Worm (Caenorhabditis elegans) whole organism, L4 larva: ENCODE data around the gene Y17G7B.21.
A peak's percentile ranks its signal among the peaks of the same experiment; 100 is the strongest.

Source experiments
- F26F4.8 ChIP-seq: fragments of 200-800 bp; sonication (Bioruptor generic); conservative IDR thresholded peaks from 2 replicates; pipeline ENCODE4 v1.3.6; 2022; ENCODE audit warnings: missing genetic modification characterization, missing compliant biosample characterization
- Y5F2A.4 ChIP-seq: fragments of 200-800 bp; sonication (Bioruptor generic); optimal IDR thresholded peaks from 2 replicates; lab custom pipeline; 2018; ENCODE audit warnings: mild to moderate bottlenecking, missing genetic modification characterization, missing compliant biosample characterization
- Y75B8A.6 ChIP-seq: fragments of 200-800 bp; sonication (Bioruptor generic); IDR thresholded peaks from 2 replicates; pipeline ENCODE4 v1.3.6; 2022; ENCODE audit warnings: missing genetic modification reagents, missing genetic modification characterization, missing compliant biosample characterization
- ZK337.2 ChIP-seq: fragments of 200-800 bp; sonication (Bioruptor generic); IDR thresholded peaks from 2 replicates; pipeline ENCODE4 v1.3.6; 2022; ENCODE audit warnings: missing genetic modification reagents, missing genetic modification characterization, missing compliant biosample characterization
- ZK546.5 ChIP-seq, 2 experiments: sonication (generic microtip); optimal IDR thresholded peaks; 2 replicates each; lab custom pipeline; 2017; ENCODE audit warnings: missing biosample characterization in 2 of 2, missing genetic modification characterization in 2 of 2
- aha-1 ChIP-seq: fragments of 150-350 bp; peaks from one replicate; lab custom pipeline; 2014; ENCODE audit warnings: missing biosample characterization, missing genetic modification characterization
- ama-1 ChIP-seq: fragments of 150-350 bp; optimal IDR thresholded peaks from 2 replicates; lab custom pipeline; 2014; ENCODE audit warnings: inconsistent platforms, mixed read lengths
- ceh-20 ChIP-seq: fragments of 200-800 bp; sonication (Bioruptor generic); IDR thresholded peaks from 2 replicates; pipeline ENCODE4 v1.3.6; 2022; ENCODE audit warnings: missing genetic modification reagents, missing genetic modification characterization, missing compliant biosample characterization
- ceh-28 ChIP-seq: fragments of 150-350 bp; optimal IDR thresholded peaks from 2 replicates; lab custom pipeline; 2014; ENCODE audit warnings: missing biosample characterization, missing genetic modification reagents, missing genetic modification characterization
- ceh-32 ChIP-seq: sonication (generic microtip); optimal IDR thresholded peaks from 2 replicates; lab custom pipeline; 2016; ENCODE audit warnings: mild to moderate bottlenecking, missing genetic modification characterization, missing compliant biosample characterization; ENCODE audit not compliant: poor library complexity
- ceh-82 ChIP-seq: sonication (generic microtip); optimal IDR thresholded peaks from 2 replicates; lab custom pipeline; 2017; ENCODE audit warnings: missing biosample characterization, missing genetic modification characterization
- cey-2 ChIP-seq: sonication (generic microtip); optimal IDR thresholded peaks from 3 replicates; lab custom pipeline; 2017; ENCODE audit warnings: missing genetic modification characterization, mild to moderate bottlenecking, missing compliant biosample characterization, antibody characterized with exemption, borderline replicate concordance; ENCODE audit not compliant: insufficient read depth
- ctbp-1 ChIP-seq: fragments of 200-800 bp; sonication (Bioruptor generic); IDR thresholded peaks from 2 replicates; pipeline ENCODE4 v1.3.6; 2022; ENCODE audit warnings: missing genetic modification reagents, missing genetic modification characterization, missing compliant biosample characterization
- daf-19 ChIP-seq: fragments of 200-800 bp; sonication (Bioruptor generic); conservative IDR thresholded peaks from 2 replicates; pipeline ENCODE4 v1.3.6; 2022; ENCODE audit warnings: missing genetic modification characterization, missing compliant biosample characterization
- daf-8 ChIP-seq: fragments of 200-800 bp; sonication (Bioruptor generic); IDR thresholded peaks from 2 replicates; pipeline ENCODE4 v1.3.6; 2022; ENCODE audit warnings: missing genetic modification characterization, missing compliant biosample characterization
- dmd-8 ChIP-seq: fragments of 200-800 bp; sonication (Bioruptor generic); IDR thresholded peaks from 2 replicates; pipeline ENCODE4 v1.3.6; 2022; ENCODE audit warnings: missing genetic modification characterization, missing compliant biosample characterization
- dpl-1 ChIP-seq: fragments of 150-350 bp; optimal IDR thresholded peaks from 2 replicates; lab custom pipeline; 2014; ENCODE audit warnings: missing biosample characterization, missing genetic modification reagents, missing genetic modification characterization
- duxl-1 ChIP-seq: sonication (generic microtip); optimal IDR thresholded peaks from 2 replicates; lab custom pipeline; 2016; ENCODE audit warnings: mild to moderate bottlenecking, missing genetic modification characterization, moderate library complexity, missing compliant biosample characterization; ENCODE audit not compliant: poor library complexity
- dve-1 ChIP-seq: sonication (generic microtip); optimal IDR thresholded peaks from 2 replicates; lab custom pipeline; 2017; ENCODE audit warnings: antibody characterized with exemption, mild to moderate bottlenecking, missing genetic modification characterization, missing compliant biosample characterization; ENCODE audit not compliant: insufficient read depth
- fkh-10 ChIP-seq: fragments of 150-350 bp; optimal IDR thresholded peaks from 2 replicates; lab custom pipeline; 2014; ENCODE audit warnings: missing biosample characterization, missing genetic modification reagents, missing genetic modification characterization
- hif-1 ChIP-seq, 2 experiments: sonication (generic microtip); optimal IDR thresholded peaks; 2 replicates each; lab custom pipeline; 2016 to 2017; ENCODE audit warnings: missing compliant biosample characterization in 2 of 2, missing genetic modification characterization in 2 of 2, missing genetic modification reagents in 2 of 2, missing genotype in 2 of 2, mild to moderate bottlenecking in 1 of 2
- hmg-1.1 ChIP-seq: fragments of 200-800 bp; sonication (Bioruptor generic); IDR thresholded peaks from 2 replicates; pipeline ENCODE4 v1.3.6; 2022; ENCODE audit warnings: missing genetic modification reagents, missing genetic modification characterization, missing compliant biosample characterization
- jun-1 ChIP-seq: fragments of 150-350 bp; optimal IDR thresholded peaks from 2 replicates; lab custom pipeline; 2014; ENCODE audit warnings: missing biosample characterization, missing genetic modification reagents, missing genetic modification characterization
- lim-7 ChIP-seq: fragments of 200-800 bp; sonication (Bioruptor generic); IDR thresholded peaks from 2 replicates; pipeline ENCODE4 v1.3.6; 2022; ENCODE audit warnings: missing genetic modification characterization, missing compliant biosample characterization
- lin-1 ChIP-seq: fragments of 200-800 bp; sonication (Bioruptor generic); IDR thresholded peaks from 2 replicates; pipeline ENCODE4 v1.3.6; 2022; ENCODE audit warnings: missing genetic modification reagents, missing genetic modification characterization, missing compliant biosample characterization
- lin-29 ChIP-seq: fragments of 200-800 bp; sonication (Bioruptor generic); IDR thresholded peaks from 2 replicates; pipeline ENCODE4 v1.3.6; 2022; ENCODE audit warnings: missing genetic modification reagents, missing genetic modification characterization, missing compliant biosample characterization
- lin-38 ChIP-seq: fragments of 200-800 bp; sonication (Bioruptor generic); IDR thresholded peaks from 2 replicates; pipeline ENCODE4 v1.3.6; 2022; ENCODE audit warnings: missing genetic modification reagents, missing genetic modification characterization, missing compliant biosample characterization
- madf-9 ChIP-seq: fragments of 200-800 bp; sonication (Bioruptor generic); conservative IDR thresholded peaks from 2 replicates; pipeline ENCODE4 v1.3.6; 2022; ENCODE audit warnings: missing genetic modification reagents, missing genetic modification characterization, missing compliant biosample characterization
- mdt-29 ChIP-seq: fragments of 200-800 bp; sonication (Bioruptor generic); IDR thresholded peaks from 2 replicates; pipeline ENCODE4 v1.3.6; 2022; ENCODE audit warnings: missing genetic modification reagents, missing genetic modification characterization, missing compliant biosample characterization
- mes-2 ChIP-seq: sonication (generic microtip); optimal IDR thresholded peaks from 2 replicates; lab custom pipeline; 2016; ENCODE audit warnings: missing genotype, mild to moderate bottlenecking, missing genetic modification characterization, missing compliant biosample characterization; ENCODE audit not compliant: poor library complexity, severe bottlenecking
- nhr-102 ChIP-seq: sonication (generic microtip); optimal IDR thresholded peaks from 2 replicates; lab custom pipeline; 2016; ENCODE audit warnings: mild to moderate bottlenecking, missing genetic modification characterization, moderate library complexity, missing compliant biosample characterization
- nhr-11 ChIP-seq: fragments of 150-350 bp; optimal IDR thresholded peaks from 2 replicates; lab custom pipeline; 2014; ENCODE audit warnings: missing biosample characterization, missing genetic modification characterization
- nhr-111 ChIP-seq: fragments of 200-800 bp; sonication (Bioruptor generic); optimal IDR thresholded peaks from 2 replicates; lab custom pipeline; 2018; ENCODE audit warnings: mild to moderate bottlenecking, missing genetic modification characterization, missing compliant biosample characterization
- nhr-28 ChIP-seq: fragments of 150-350 bp; optimal IDR thresholded peaks from 2 replicates; lab custom pipeline; 2014; ENCODE audit warnings: missing biosample characterization, missing genetic modification characterization
- nhr-42 ChIP-seq: fragments of 200-800 bp; sonication (Bioruptor generic); IDR thresholded peaks from 2 replicates; pipeline ENCODE4 v1.3.6; 2022; ENCODE audit warnings: missing genetic modification characterization, missing compliant biosample characterization
- nhr-48 ChIP-seq: sonication (generic microtip); optimal IDR thresholded peaks from 2 replicates; lab custom pipeline; 2016; ENCODE audit warnings: mild to moderate bottlenecking, missing genetic modification characterization, missing compliant biosample characterization
- nhr-76 ChIP-seq: fragments of 150-350 bp; optimal IDR thresholded peaks from 2 replicates; lab custom pipeline; 2014; ENCODE audit warnings: missing biosample characterization, missing genetic modification characterization
- pha-4 ChIP-seq, 2 experiments: fragments of 150-350 bp in 1 of 2; fragments of 200-800 bp in 1 of 2; sonication (Bioruptor generic) in 1 of 2; IDR thresholded peaks in 1 of 2; optimal IDR thresholded peaks in 1 of 2; 2 replicates each; pipeline versions ENCODE4 v1.3.6 to Lab custom; 2014 to 2022; ENCODE audit warnings: missing genetic modification characterization in 2 of 2, missing genetic modification reagents in 2 of 2, missing biosample characterization in 1 of 2, missing compliant biosample characterization in 1 of 2
- php-3 ChIP-seq: fragments of 200-800 bp; sonication (Bioruptor generic); IDR thresholded peaks from 2 replicates; pipeline ENCODE4 v1.3.6; 2022; ENCODE audit warnings: missing genetic modification reagents, missing genetic modification characterization, missing compliant biosample characterization
- saeg-2 ChIP-seq: fragments of 200-800 bp; sonication (Bioruptor generic); IDR thresholded peaks from 2 replicates; pipeline ENCODE4 v1.3.6; 2022; ENCODE audit warnings: missing genetic modification reagents, missing genetic modification characterization, missing compliant biosample characterization
- sdz-12 ChIP-seq: fragments of 200-800 bp; sonication (Bioruptor generic); optimal IDR thresholded peaks from 2 replicates; lab custom pipeline; 2018; ENCODE audit warnings: mild to moderate bottlenecking, missing genetic modification characterization, missing compliant biosample characterization
- skn-1 ChIP-seq: fragments of 150-350 bp; optimal IDR thresholded peaks from 2 replicates; lab custom pipeline; 2014; ENCODE audit warnings: missing biosample characterization, missing genetic modification characterization
- spr-1 ChIP-seq: sonication (generic microtip); optimal IDR thresholded peaks from 2 replicates; lab custom pipeline; 2016; ENCODE audit warnings: mild to moderate bottlenecking, missing genetic modification characterization, missing compliant biosample characterization
- tag-97 ChIP-seq: fragments of 200-800 bp; sonication (Bioruptor generic); IDR thresholded peaks from 2 replicates; pipeline ENCODE4 v1.3.6; 2022; ENCODE audit warnings: missing genetic modification characterization, missing compliant biosample characterization
- unc-39 ChIP-seq: sonication (generic microtip); optimal IDR thresholded peaks from 2 replicates; lab custom pipeline; 2017; ENCODE audit warnings: missing biosample characterization, missing genetic modification characterization
- vab-7 ChIP-seq: fragments of 200-800 bp; sonication (Bioruptor generic); IDR thresholded peaks from 2 replicates; pipeline ENCODE4 v1.3.6; 2022; ENCODE audit warnings: missing genetic modification reagents, missing genetic modification characterization, missing compliant biosample characterization
- zfp-2 ChIP-seq: sonication (generic microtip); optimal IDR thresholded peaks from 2 replicates; lab custom pipeline; 2016; ENCODE audit warnings: mild to moderate bottlenecking, missing genetic modification characterization, missing compliant biosample characterization
- zfp-3 ChIP-seq: fragments of 200-800 bp; sonication (Bioruptor generic); conservative IDR thresholded peaks from 2 replicates; pipeline ENCODE4 v1.3.6; 2022; ENCODE audit warnings: missing genetic modification reagents, missing genetic modification characterization, missing compliant biosample characterization
- zip-2 ChIP-seq: fragments of 150-350 bp; optimal IDR thresholded peaks from 2 replicates; lab custom pipeline; 2014; ENCODE audit warnings: missing biosample characterization, missing genetic modification characterization
- ztf-7 ChIP-seq: fragments of 150-350 bp; optimal IDR thresholded peaks from 2 replicates; lab custom pipeline; 2014; ENCODE audit warnings: missing biosample characterization, missing genetic modification characterization

The Y17G7B.21 gene

ce11 chrII:11960596-11961217, 16.8 kb downstream of the Y17G7B.21 start (continued):
- TF ChIP-seq Y75B8A.6 = peak; percentile 97
- TF ChIP-seq dve-1 (tag; lab: Kevin White, UChicago) = peak; percentile 80
- peak; percentile 6 for TF ChIP-seq nhr-28
- TF ChIP-seq pha-4 (GFP tag; IDR thresholded peaks at IDR 0.05; lab: Robert Waterston, UW) = peak; percentile 99
- TF ChIP-seq pha-4 (tag; optimal IDR thresholded peaks at IDR 0.05; lab: Kevin White, UChicago) = no peak
- TF ChIP-seq zfp-2 (tag; lab: Kevin White, UChicago) = peak; percentile 78
- peak; percentile 90 for TF ChIP-seq daf-8 (GFP tag; lab: Robert Waterston, UW)
- peak; percentile 100 for TF ChIP-seq F26F4.8 (GFP tag; lab: Robert Waterston, UW)
- no peak for TF ChIP-seq cey-2 (tag; lab: Kevin White, UChicago)
- TF ChIP-seq ztf-7 (tag; lab: Kevin White, UChicago) = peak; percentile 52
- no peak for TF ChIP-seq daf-19 (GFP tag; lab: Robert Waterston, UW)
- TF ChIP-seq mes-2 = peak; percentile 92
- TF ChIP-seq lin-38 (GFP tag; lab: Robert Waterston, UW) = peak; percentile 94
- peak; percentile 87 for TF ChIP-seq aha-1
- peak; percentile 88 for TF ChIP-seq mdt-29 (GFP tag; lab: Robert Waterston, UW)
- TF ChIP-seq ceh-28 (tag; lab: Kevin White, UChicago) = no peak
- no peak for TF ChIP-seq nhr-76 (tag; lab: Kevin White, UChicago)
- TF ChIP-seq nhr-11 (tag; lab: Kevin White, UChicago) = no peak
- TF ChIP-seq fkh-10 (GFP tag; lab: Kevin White, UChicago) = no peak
- no peak for TF ChIP-seq unc-39 (tag; lab: Kevin White, UChicago)
- TF ChIP-seq Y5F2A.4 = peak; percentile 98
- no peak for TF ChIP-seq ZK546.5 (tag; optimal IDR thresholded peaks at IDR 0.05; lab: Kevin White, UChicago)
- TF ChIP-seq ceh-82 (tag; lab: Kevin White, UChicago) = no peak
- TF ChIP-seq zip-2 (tag; lab: Kevin White, UChicago) = peak; percentile 12
- TF ChIP-seq madf-9 (GFP tag; lab: Robert Waterston, UW) = peak; percentile 96
- peak; percentile 84 for TF ChIP-seq nhr-48 (tag; lab: Kevin White, UChicago)
- TF ChIP-seq duxl-1 = peak; percentile 88
- TF ChIP-seq saeg-2 (GFP tag; lab: Robert Waterston, UW) = peak; percentile 94
- TF ChIP-seq jun-1 = peak; percentile 64
- TF ChIP-seq nhr-102 (tag; lab: Kevin White, UChicago) = peak; percentile 88
- TF ChIP-seq tag-97 = no peak; the same call in 1 of the 2 replicates
- peak; percentile 98 for TF ChIP-seq sdz-12 (GFP tag; lab: Kevin White, UChicago)
- TF ChIP-seq nhr-111 (GFP tag; lab: Kevin White, UChicago) = peak; percentile 99
- peak; percentile 100 for TF ChIP-seq lim-7 (GFP tag; lab: Robert Waterston, UW)
- no peak for TF ChIP-seq skn-1 (tag; lab: Kevin White, UChicago)
- peak; percentile 100 for TF ChIP-seq dmd-8 (GFP tag; lab: Robert Waterston, UW)
- TF ChIP-seq ZK337.2 (GFP tag; lab: Robert Waterston, UW) = peak; percentile 89
- TF ChIP-seq nhr-42 = peak; percentile 91
- peak; percentile 97 for TF ChIP-seq lin-1 (GFP tag; lab: Robert Waterston, UW)
- peak; percentile 89 for TF ChIP-seq ceh-20 (GFP tag; lab: Robert Waterston, UW)
- no peak for TF ChIP-seq ama-1
- peak; percentile 32 for TF ChIP-seq dpl-1 (GFP tag; lab: Kevin White, UChicago)
- peak; percentile 64 for TF ChIP-seq ceh-32 (tag; lab: Kevin White, UChicago)
- peak; percentile 94 for TF ChIP-seq php-3
- peak; percentile 99 for TF ChIP-seq vab-7 (GFP tag; lab: Robert Waterston, UW)
- TF ChIP-seq hif-1 (tag; optimal IDR thresholded peaks at IDR 0.05; lab: Kevin White, UChicago) = peak; percentile 53 to 84
- peak; percentile 89 for TF ChIP-seq zfp-3 (GFP tag; lab: Robert Waterston, UW)
- TF ChIP-seq lin-29 (GFP tag; lab: Robert Waterston, UW) = peak; percentile 85
- peak; percentile 93 for TF ChIP-seq spr-1 (tag; lab: Kevin White, UChicago)
- TF ChIP-seq hmg-1.1 (GFP tag; lab: Robert Waterston, UW) = peak; percentile 95
- peak; percentile 97 for TF ChIP-seq ctbp-1
